Worm (Caenorhabditis elegans): ENCODE data around the gene R08C7.5.

DNA sequence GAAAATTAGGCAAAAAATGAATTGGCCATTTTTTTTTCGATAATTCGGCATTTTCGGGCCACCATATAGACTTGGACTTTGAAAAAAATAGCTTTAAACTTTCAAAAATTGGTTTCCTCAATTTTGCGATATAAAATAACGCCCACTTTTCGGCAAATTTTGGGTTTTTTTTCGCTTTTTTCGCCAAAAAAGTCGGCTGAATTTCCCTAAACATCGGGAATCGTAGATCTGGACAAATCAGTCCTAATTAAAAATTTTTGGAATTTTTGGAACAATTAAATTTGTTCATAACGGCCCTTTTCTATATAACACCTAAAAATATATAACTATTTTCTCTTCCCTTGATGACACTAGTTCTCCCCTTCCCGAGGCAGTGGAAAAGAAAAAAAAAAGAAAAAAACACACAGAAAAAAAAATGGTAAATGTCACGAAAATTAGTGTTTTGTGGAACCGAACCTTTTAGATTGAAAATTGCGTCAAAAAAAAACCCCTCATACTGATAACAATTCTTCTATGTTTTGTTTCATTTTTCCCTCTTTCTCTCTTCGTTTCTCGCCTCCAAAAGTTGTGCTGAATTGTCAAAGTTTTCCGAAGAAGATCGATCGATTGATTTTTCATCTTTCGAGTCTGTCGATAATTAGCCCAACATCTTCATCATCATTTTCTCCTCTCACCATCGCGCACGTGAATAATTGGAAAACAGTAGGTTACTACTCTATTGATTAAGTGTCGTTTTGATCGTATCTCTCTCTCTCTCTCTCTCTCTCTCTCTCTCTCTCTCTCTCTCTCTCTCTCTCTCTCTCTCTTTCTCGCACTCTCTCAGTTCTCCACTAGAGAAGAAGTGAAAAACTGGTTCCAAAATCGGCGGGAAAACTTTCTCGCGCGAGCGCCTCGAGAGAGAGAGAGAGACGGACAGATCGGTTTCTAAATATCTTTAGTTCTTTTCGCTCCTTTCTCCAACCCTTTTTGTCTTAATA lies 29.4 kb upstream of the R08C7.5 start, which contains the start of gene Y24D9A.6:
- no peak for TF ChIP-seq ztf-29 (GFP tag; IDR thresholded peaks at IDR 0.05)
- no peak for TF ChIP-seq klf-2 (GFP tag; conservative IDR thresholded peaks at IDR 0.05)
- no peak for TF ChIP-seq med-1 (GFP tag; optimal IDR thresholded peaks at IDR 0.05; ENCODE audit: insufficient read depth)
- no peak for TF ChIP-seq ztf-23 (GFP tag; IDR thresholded peaks at IDR 0.05)
- TF ChIP-seq cog-1 (tag; optimal IDR thresholded peaks at IDR 0.05) = no peak
- TF ChIP-seq flt-1 (GFP tag; IDR thresholded peaks at IDR 0.05) = no peak
- no peak for TF ChIP-seq tab-1 (GFP tag; IDR thresholded peaks at IDR 0.05)
- TF ChIP-seq T22C8.4 (GFP tag; IDR thresholded peaks at IDR 0.05) = peak; percentile 51; the same call in 1 of the 2 replicates
- TF ChIP-seq ref-1 (GFP tag; conservative IDR thresholded peaks at IDR 0.05) = no peak
